Fruit fly (Drosophila melanogaster): ENCODE results near the gene aux.

DNA sequence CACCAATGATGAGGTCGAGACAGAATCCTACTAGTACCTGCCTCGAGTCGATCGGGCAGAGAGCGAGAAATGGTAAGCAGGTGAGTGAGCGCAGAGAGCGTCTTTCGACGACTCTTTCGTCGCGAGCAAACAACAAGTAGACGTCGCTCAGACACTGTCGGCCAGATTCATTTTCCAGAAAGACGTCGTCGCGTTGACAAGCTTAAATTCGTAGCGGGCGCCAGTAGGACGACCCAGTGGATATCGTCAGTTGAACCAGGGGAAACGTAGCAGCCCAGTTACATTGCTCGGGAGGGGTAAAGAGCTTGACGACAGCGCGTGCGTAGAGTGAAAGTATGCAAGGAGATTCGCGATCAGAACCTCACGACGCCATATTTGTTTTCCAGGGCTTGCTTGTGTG is 37.1 kb upstream of the aux start, which contains the start of gene CG12581:
- TF ChIP-seq Myc (optimal IDR thresholded peaks at IDR 0.05) (no peak), h (optimal IDR thresholded peaks at IDR 0.05) (no peak), Sin3A (optimal IDR thresholded peaks at IDR 0.05) (no peak), psq (optimal IDR thresholded peaks at IDR 0.05) (no peak)
